Worm (Caenorhabditis elegans) whole organism, young adult: ENCODE measurements around the gene F42F12.4.

ENCODE experiments used
- B0035.1 ChIP-seq: sonication (generic microtip); optimal IDR thresholded peaks from 2 replicates; lab custom pipeline; 2016; ENCODE audit warnings: missing genetic modification characterization, mild to moderate bottlenecking, missing compliant biosample characterization, missing genotype, missing genetic modification reagents
- B0336.3 ChIP-seq: fragments of 200-800 bp; sonication (Bioruptor generic); IDR thresholded peaks from 2 replicates; pipeline ENCODE4 v1.3.6; 2022; ENCODE audit warnings: missing genetic modification characterization, missing compliant biosample characterization
- C06A6.2 ChIP-seq: fragments of 200-800 bp; sonication (Bioruptor generic); conservative IDR thresholded peaks from 2 replicates; pipeline ENCODE4 v1.3.6; 2022; ENCODE audit warnings: missing genetic modification characterization, missing compliant biosample characterization
- D2030.7 ChIP-seq: fragments of 200-800 bp; sonication (Bioruptor generic); IDR thresholded peaks from 2 replicates; pipeline ENCODE4 v1.3.6; 2022; ENCODE audit warnings: missing genetic modification reagents, missing genetic modification characterization, missing compliant biosample characterization
- F23B12.7 ChIP-seq: sonication (generic microtip); optimal IDR thresholded peaks from 2 replicates; lab custom pipeline; 2017; ENCODE audit warnings: missing genetic modification characterization, mild to moderate bottlenecking, missing compliant biosample characterization, antibody characterized with exemption, moderate library complexity; ENCODE audit not compliant: insufficient read depth
- F39B2.1 ChIP-seq: fragments of 200-800 bp; sonication (Bioruptor generic); IDR thresholded peaks from 2 replicates; pipeline ENCODE4 v1.3.6; 2022; ENCODE audit warnings: missing genetic modification reagents, missing genetic modification characterization, missing compliant biosample characterization
- F55B11.4 ChIP-seq: sonication (generic microtip); optimal IDR thresholded peaks from 2 replicates; lab custom pipeline; 2016; ENCODE audit warnings: missing compliant biosample characterization, missing genetic modification characterization, borderline replicate concordance; ENCODE audit not compliant: insufficient read depth
- F57C9.4 ChIP-seq: sonication (generic microtip); optimal IDR thresholded peaks from 2 replicates; lab custom pipeline; 2017; ENCODE audit warnings: mild to moderate bottlenecking, missing genetic modification characterization, missing compliant biosample characterization
- T07F8.4 ChIP-seq: sonication (generic microtip); optimal IDR thresholded peaks from 2 replicates; lab custom pipeline; 2016; ENCODE audit warnings: mild to moderate bottlenecking, missing genetic modification characterization, moderate library complexity, missing compliant biosample characterization
- T26A5.8 ChIP-seq: sonication (generic microtip); optimal IDR thresholded peaks from 2 replicates; lab custom pipeline; 2016; ENCODE audit warnings: missing genetic modification characterization, missing compliant biosample characterization
- Y53F4B.3 ChIP-seq: fragments of 200-800 bp; sonication (Bioruptor generic); IDR thresholded peaks from 2 replicates; pipeline ENCODE4 v1.3.6; 2022; ENCODE audit warnings: missing genetic modification reagents, missing genetic modification characterization, missing compliant biosample characterization
- Y56A3A.18 ChIP-seq: fragments of 200-800 bp; sonication (Bioruptor generic); IDR thresholded peaks from 2 replicates; pipeline ENCODE4 v1.3.6; 2022; ENCODE audit warnings: missing genetic modification reagents, missing genetic modification characterization, missing compliant biosample characterization
- Y95B8A.8 ChIP-seq: fragments of 200-800 bp; sonication (Bioruptor generic); IDR thresholded peaks from 2 replicates; pipeline ENCODE4 v1.3.6; 2022; ENCODE audit warnings: missing genetic modification reagents, missing genetic modification characterization, missing compliant biosample characterization
- atf-7 ChIP-seq: sonication (generic microtip); optimal IDR thresholded peaks from 2 replicates; lab custom pipeline; 2017; ENCODE audit warnings: mild to moderate bottlenecking, missing genetic modification characterization, missing compliant biosample characterization
- athp-1 ChIP-seq: sonication (generic microtip); optimal IDR thresholded peaks from 2 replicates; lab custom pipeline; 2017; ENCODE audit warnings: mild to moderate bottlenecking, missing genetic modification characterization, missing compliant biosample characterization
- bed-2 ChIP-seq: fragments of 200-800 bp; sonication (Bioruptor generic); IDR thresholded peaks from 2 replicates; pipeline ENCODE4 v1.3.6; 2022; ENCODE audit warnings: missing genetic modification reagents, missing genetic modification characterization, missing compliant biosample characterization
- ceh-100 ChIP-seq: fragments of 200-800 bp; sonication (Bioruptor generic); IDR thresholded peaks from 2 replicates; pipeline ENCODE4 v1.3.6; 2022; ENCODE audit warnings: missing genetic modification reagents, missing genetic modification characterization, missing compliant biosample characterization
- ceh-58 ChIP-seq: fragments of 200-800 bp; sonication (Bioruptor generic); IDR thresholded peaks from 2 replicates; pipeline ENCODE4 v1.3.6; 2022; ENCODE audit warnings: missing genetic modification characterization, missing compliant biosample characterization
- die-1 ChIP-seq: sonication (generic microtip); optimal IDR thresholded peaks from 2 replicates; lab custom pipeline; 2016; ENCODE audit warnings: missing genotype, mild to moderate bottlenecking, missing genetic modification characterization, missing compliant biosample characterization
- dox-1 ChIP-seq: fragments of 200-800 bp; sonication (Bioruptor generic); IDR thresholded peaks from 2 replicates; pipeline ENCODE4 v1.3.6; 2022; ENCODE audit warnings: missing genetic modification reagents, missing genetic modification characterization, missing compliant biosample characterization
- efl-1 ChIP-seq: fragments of 150-350 bp; optimal IDR thresholded peaks from 2 replicates; lab custom pipeline; 2014; ENCODE audit warnings: missing biosample characterization, missing genetic modification reagents, missing genetic modification characterization
- ets-4 ChIP-seq: fragments of 200-800 bp; sonication (Bioruptor generic); optimal IDR thresholded peaks from 2 replicates; lab custom pipeline; 2018; ENCODE audit warnings: mild to moderate bottlenecking, missing genetic modification characterization, missing compliant biosample characterization
- him-1 ChIP-seq: sonication (generic microtip); optimal IDR thresholded peaks from 2 replicates; lab custom pipeline; 2016; ENCODE audit warnings: missing genotype, missing genetic modification reagents, missing genetic modification characterization, missing compliant biosample characterization
- hrde-1 ChIP-seq: sonication (generic microtip); optimal IDR thresholded peaks from 2 replicates; lab custom pipeline; 2016; ENCODE audit warnings: missing genetic modification characterization, mild to moderate bottlenecking, missing compliant biosample characterization, moderate library complexity, missing genotype, missing genetic modification reagents, borderline replicate concordance
- hsf-1 ChIP-seq: fragments of 200-800 bp; sonication (Bioruptor generic); IDR thresholded peaks from 2 replicates; pipeline ENCODE4 v1.3.6; 2022; ENCODE audit warnings: missing genetic modification reagents, missing genetic modification characterization, missing compliant biosample characterization
- lag-1 ChIP-seq: fragments of 200-800 bp; sonication (Bioruptor generic); IDR thresholded peaks from 2 replicates; pipeline ENCODE4 v1.3.6; 2022; ENCODE audit warnings: missing genetic modification reagents, missing genetic modification characterization, missing compliant biosample characterization
- let-607 ChIP-seq, 2 experiments: fragments of 200-800 bp in 1 of 2; sonication (Bioruptor generic) in 1 of 2; sonication (generic microtip) in 1 of 2; optimal IDR thresholded peaks; 2 replicates each; lab custom pipeline; 2016 to 2018; ENCODE audit warnings: mild to moderate bottlenecking in 2 of 2, missing compliant biosample characterization in 2 of 2, missing genetic modification characterization in 2 of 2, moderate library complexity in 2 of 2, missing genotype in 1 of 2
- lin-26 ChIP-seq: fragments of 200-800 bp; sonication (Bioruptor generic); IDR thresholded peaks from 2 replicates; pipeline ENCODE4 v1.3.6; 2022; ENCODE audit warnings: missing genetic modification reagents, missing genetic modification characterization, missing compliant biosample characterization
- lin-54 ChIP-seq: fragments of 200-800 bp; sonication (Bioruptor generic); optimal IDR thresholded peaks from 2 replicates; lab custom pipeline; 2018; ENCODE audit warnings: mild to moderate bottlenecking, missing genetic modification characterization, missing compliant biosample characterization
- lir-1 ChIP-seq: fragments of 200-800 bp; sonication (Bioruptor generic); conservative IDR thresholded peaks from 2 replicates; pipeline ENCODE4 v1.3.6; 2022; ENCODE audit warnings: missing genetic modification reagents, missing genetic modification characterization, missing compliant biosample characterization
- madf-6 ChIP-seq: fragments of 200-800 bp; sonication (Bioruptor generic); IDR thresholded peaks from 2 replicates; pipeline ENCODE4 v1.3.6; 2022; ENCODE audit warnings: missing genetic modification reagents, missing genetic modification characterization, missing compliant biosample characterization
- madf-8 ChIP-seq: fragments of 200-800 bp; sonication (Bioruptor generic); conservative IDR thresholded peaks from 2 replicates; pipeline ENCODE4 v1.3.6; 2022; ENCODE audit warnings: missing genetic modification reagents, missing genetic modification characterization, missing compliant biosample characterization
- mel-28 ChIP-seq: sonication (generic microtip); optimal IDR thresholded peaks from 2 replicates; lab custom pipeline; 2016; ENCODE audit warnings: borderline replicate concordance, mild to moderate bottlenecking, missing genetic modification characterization, missing compliant biosample characterization
- nhr-80 ChIP-seq: sonication (generic microtip); optimal IDR thresholded peaks from 2 replicates; lab custom pipeline; 2016; ENCODE audit warnings: missing genetic modification characterization, missing compliant biosample characterization
- rpc-1 ChIP-seq, 2 experiments: fragments of 150-350 bp in 1 of 2; sonication (generic microtip) in 1 of 2; optimal IDR thresholded peaks; 2 replicates each; lab custom pipeline; 2014 to 2018; ENCODE audit warnings: missing biosample characterization in 1 of 2, missing genetic modification characterization in 1 of 2, missing genetic modification reagents in 1 of 2, missing genotype in 1 of 2
- snpc-3.4 ChIP-seq: sonication (generic microtip); optimal IDR thresholded peaks from 2 replicates; lab custom pipeline; 2017; ENCODE audit warnings: missing genetic modification characterization, mild to moderate bottlenecking, missing compliant biosample characterization, antibody characterized with exemption, moderate library complexity, missing genotype, missing genetic modification reagents
- tlf-1 ChIP-seq: fragments of 200-800 bp; sonication (Bioruptor generic); optimal IDR thresholded peaks from 2 replicates; lab custom pipeline; 2018; ENCODE audit warnings: mild to moderate bottlenecking, missing genetic modification characterization, missing compliant biosample characterization
- zfh-2 ChIP-seq: fragments of 200-800 bp; sonication (Bioruptor generic); conservative IDR thresholded peaks from 2 replicates; pipeline ENCODE4 v1.3.6; 2022; ENCODE audit warnings: missing genetic modification reagents, missing genetic modification characterization, missing compliant biosample characterization
- ztf-25 ChIP-seq: fragments of 200-800 bp; sonication (Bioruptor generic); IDR thresholded peaks from 2 replicates; pipeline ENCODE4 v1.3.6; 2022; ENCODE audit warnings: missing genetic modification reagents, missing genetic modification characterization, missing compliant biosample characterization
- ztf-28 ChIP-seq: fragments of 200-800 bp; sonication (Bioruptor generic); IDR thresholded peaks from 2 replicates; pipeline ENCODE4 v1.3.6; 2022; ENCODE audit warnings: missing genetic modification reagents, missing genetic modification characterization, missing compliant biosample characterization

F42F12.4 gene

DNA sequence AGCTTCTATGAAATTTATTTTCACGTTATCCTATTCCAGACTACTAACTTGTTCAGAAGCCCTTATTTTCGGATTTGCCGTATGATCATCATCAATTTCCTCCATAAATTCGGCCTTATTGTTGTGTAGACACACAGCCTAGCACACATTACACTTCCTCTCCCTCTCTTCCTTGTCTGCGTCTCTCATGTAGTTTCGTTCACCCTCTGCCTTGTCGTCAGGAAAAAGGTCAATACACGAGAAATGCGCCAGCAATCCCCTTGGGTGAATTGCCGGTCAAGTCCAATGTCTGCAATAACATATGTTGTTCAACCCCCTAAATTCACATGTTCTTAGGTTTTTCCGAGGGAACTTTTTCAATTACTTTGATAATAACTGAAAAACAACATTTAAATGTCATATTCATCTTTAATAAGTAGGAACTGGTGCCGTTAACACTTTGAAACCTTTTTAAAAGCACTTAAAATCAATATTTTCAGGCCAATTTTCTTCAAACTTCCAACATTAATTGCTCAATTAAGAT lies 41.1 kb upstream of the F42F12.4 start, which contains the start of gene F17E5.2 (continued):
- TF ChIP-seq Y53F4B.3 (no peak), ets-4 (GFP tag; lab: Kevin White, UChicago) (no peak), Y95B8A.8 (GFP tag; lab: Robert Waterston, UW) (no peak), mel-28 (tag; lab: Kevin White, UChicago) (no peak), ceh-100 (GFP tag; lab: Robert Waterston, UW) (no peak), F39B2.1 (GFP tag; lab: Robert Waterston, UW) (no peak), hsf-1 (no peak), T26A5.8 (tag; lab: Kevin White, UChicago) (no peak), lin-54 (no peak), T07F8.4 (tag; lab: Kevin White, UChicago) (no peak), D2030.7 (GFP tag; lab: Robert Waterston, UW) (no peak), him-1 (no peak), madf-8 (no peak), F55B11.4 (no peak), die-1 (tag; lab: Kevin White, UChicago) (peak; percentile 8), madf-6 (GFP tag; lab: Robert Waterston, UW) (no peak), B0035.1 (no peak), ztf-28 (GFP tag; lab: Robert Waterston, UW) (no peak), B0336.3 (no peak; the same call in 1 of the 2 replicates)

DNA sequence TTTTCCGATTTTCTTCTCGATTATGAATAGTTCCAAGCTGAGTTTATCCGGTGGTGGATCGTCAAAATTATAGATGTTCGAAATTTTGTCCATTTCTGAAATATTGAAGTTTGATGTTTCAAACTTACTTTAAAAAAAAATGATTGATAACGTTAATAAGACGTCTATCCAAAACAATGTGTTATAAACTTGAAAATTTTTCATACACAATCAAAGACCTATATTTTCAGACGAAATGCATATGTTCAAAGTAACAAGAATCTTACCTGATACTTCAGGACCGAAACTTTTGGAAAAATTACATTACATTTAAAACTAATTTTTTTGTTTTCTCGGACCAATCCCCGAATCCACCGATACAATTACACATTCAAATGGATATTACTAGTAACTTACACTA lies 38.6 kb upstream of the F42F12.4 start, which contains the start of gene nekl-3:
nekl-3 (minus strand) TSS at position 101 of the 400 bp plus-strand sequence.
- TF ChIP-seq F39B2.1 (GFP tag; lab: Robert Waterston, UW) (no peak), snpc-3.4 (tag; lab: Kevin White, UChicago) (no peak), lag-1 (GFP tag; lab: Robert Waterston, UW) (no peak), madf-8 (no peak), rpc-1 (optimal IDR thresholded peaks at IDR 0.05; lab: Kevin White, UChicago) (no peak), rpc-1 (tag; optimal IDR thresholded peaks at IDR 0.05; lab: Kevin White, UChicago) (no peak), lin-54 (no peak), lir-1 (no peak), Y56A3A.18 (no peak)

DNA sequence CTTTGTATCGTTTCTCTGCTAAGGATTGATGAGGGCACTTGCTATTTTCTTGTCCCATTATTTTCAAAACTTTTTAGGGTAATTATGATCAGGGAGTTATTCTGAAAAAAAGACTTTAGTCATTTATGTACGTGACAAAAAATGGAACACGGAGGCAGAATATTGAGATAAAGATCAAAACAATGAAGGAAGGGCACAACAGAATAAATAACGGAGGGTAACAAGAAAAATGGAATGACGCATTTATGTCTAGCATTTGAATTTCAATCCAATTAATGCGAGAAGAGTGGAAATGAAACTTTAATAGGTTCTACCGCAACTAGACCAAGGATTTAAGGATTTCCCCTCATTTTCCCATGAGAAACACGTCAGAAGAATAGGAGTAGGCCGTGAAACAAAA lies 25.5 kb upstream of the F42F12.4 start, which contains the start of gene glb-13:
glb-13 (minus strand) TSS at position 101 of the 400 bp plus-strand sequence.
- TF ChIP-seq hrde-1 (tag; lab: Kevin White, UChicago) (no peak), lag-1 (GFP tag; lab: Robert Waterston, UW) (no peak), T26A5.8 (tag; lab: Kevin White, UChicago) (no peak), B0035.1 (no peak), let-607 (tag; optimal IDR thresholded peaks at IDR 0.05; lab: Kevin White, UChicago) (no peak), F57C9.4 (tag; lab: Kevin White, UChicago) (no peak), ceh-58 (no peak), bed-2 (no peak)

DNA sequence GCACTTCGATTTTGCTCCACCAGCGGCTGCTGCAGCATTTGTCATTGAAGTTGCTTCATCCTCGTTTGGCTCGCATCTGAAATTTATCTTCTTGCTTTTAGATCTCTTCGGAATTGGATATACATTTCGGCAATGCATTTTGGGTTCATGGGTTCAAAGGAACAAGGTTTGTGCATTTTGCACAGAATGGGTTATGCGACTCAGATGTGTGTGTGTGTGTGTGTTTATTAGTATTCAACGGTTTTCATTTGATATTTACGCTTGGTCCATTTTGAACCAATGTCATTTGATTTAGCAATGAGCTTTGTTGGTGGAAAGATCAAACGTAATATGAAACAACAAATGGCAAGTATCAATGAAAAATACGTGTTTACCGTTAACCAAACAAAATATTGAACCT lies 23.0 kb upstream of the F42F12.4 start:
- TF ChIP-seq lin-26, result no peak
- no peak for TF ChIP-seq nhr-80 (tag; lab: Kevin White, UChicago)
- TF ChIP-seq hsf-1, result no peak
- TF ChIP-seq Y95B8A.8 (GFP tag; lab: Robert Waterston, UW), result no peak
- TF ChIP-seq tlf-1, result no peak
- TF ChIP-seq snpc-3.4 (tag; lab: Kevin White, UChicago), result no peak
- TF ChIP-seq madf-8, result no peak
- no peak for TF ChIP-seq atf-7 (tag; lab: Kevin White, UChicago)
- TF ChIP-seq athp-1 (tag; lab: Kevin White, UChicago), result no peak
- TF ChIP-seq lir-1, result no peak
- no peak for TF ChIP-seq madf-6 (GFP tag; lab: Robert Waterston, UW)
- TF ChIP-seq dox-1 (GFP tag; lab: Robert Waterston, UW), result no peak
- TF ChIP-seq C06A6.2, result no peak
- TF ChIP-seq ztf-25 (GFP tag; lab: Robert Waterston, UW), result no peak
- no peak for TF ChIP-seq zfh-2 (GFP tag; lab: Robert Waterston, UW)
- no peak for TF ChIP-seq F23B12.7
- no peak for TF ChIP-seq ets-4 (GFP tag; lab: Kevin White, UChicago)
- no peak for TF ChIP-seq efl-1 (GFP tag; lab: Kevin White, UChicago)
